Fruit fly (Drosophila melanogaster): ENCODE data around the gene CG42728.

- TF ChIP-seq h (optimal IDR thresholded peaks at IDR 0.05) (no peak), ttk (optimal IDR thresholded peaks at IDR 0.05) (no peak), psq (optimal IDR thresholded peaks at IDR 0.05) (no peak), Myc (optimal IDR thresholded peaks at IDR 0.05) (no peak), Sin3A (optimal IDR thresholded peaks at IDR 0.05) (no peak)
These were observed 19.8 kb downstream of the CG42728 start, which contains the start of gene CG7841 for dm6 chr3L:15508233-15508632.
